Worm (Caenorhabditis elegans): Measurements from ENCODE around the gene srd-42.

Gene srd-42

ce11 chrX:13303357-13303756 lies at the start of gene srd-42:
Gene srd-42 (minus strand): TSS chrX:13303457.
- no peak for TF ChIP-seq nhr-43 (tag; optimal IDR thresholded peaks at IDR 0.05; ENCODE audit: poor library complexity, severe bottlenecking)
- TF ChIP-seq nhr-12 (tag; optimal IDR thresholded peaks at IDR 0.05): no peak
- TF ChIP-seq fos-1 (tag; optimal IDR thresholded peaks at IDR 0.05): no peak
- TF ChIP-seq unc-39 (tag; optimal IDR thresholded peaks at IDR 0.05): no peak
- TF ChIP-seq hmg-11 (tag; optimal IDR thresholded peaks at IDR 0.05): no peak
- no peak for TF ChIP-seq tbx-2 (tag; optimal IDR thresholded peaks at IDR 0.05)
- no peak for TF ChIP-seq skn-1 (tag; optimal IDR thresholded peaks at IDR 0.05)
- no peak for TF ChIP-seq nhr-237 (tag; optimal IDR thresholded peaks at IDR 0.05)

- TF ChIP-seq pha-4 (tag; optimal IDR thresholded peaks at IDR 0.05) (peak; percentile 7), nhr-77 (tag; optimal IDR thresholded peaks at IDR 0.05) (no peak), skn-1 (tag; optimal IDR thresholded peaks at IDR 0.05) (no peak), nhr-43 (tag; optimal IDR thresholded peaks at IDR 0.05; ENCODE audit: poor library complexity, severe bottlenecking) (peak; percentile 7), nhr-28 (tag; optimal IDR thresholded peaks at IDR 0.05) (no peak), pqm-1 (tag; optimal IDR thresholded peaks at IDR 0.05) (peak; percentile 42), nhr-23 (tag; optimal IDR thresholded peaks at IDR 0.05) (no peak), nhr-12 (tag; optimal IDR thresholded peaks at IDR 0.05) (no peak), elt-2 (tag; optimal IDR thresholded peaks at IDR 0.05) (peak; percentile 13), nfya-1 (tag; optimal IDR thresholded peaks at IDR 0.05; ENCODE audit: insufficient read depth) (no peak), daf-12 (tag; optimal IDR thresholded peaks at IDR 0.05) (no peak), lsy-12 (tag; optimal IDR thresholded peaks at IDR 0.05) (no peak), ztf-4 (tag; optimal IDR thresholded peaks at IDR 0.05) (no peak), fkh-10 (GFP tag; optimal IDR thresholded peaks at IDR 0.05) (no peak), nhr-237 (tag; optimal IDR thresholded peaks at IDR 0.05) (no peak), elt-3 (tag; optimal IDR thresholded peaks at IDR 0.05) (no peak), jun-1 (tag; optimal IDR thresholded peaks at IDR 0.05) (no peak), eor-1 (tag; optimal IDR thresholded peaks at IDR 0.05) (no peak), lin-15B (tag; optimal IDR thresholded peaks at IDR 0.05) (no peak), elt-1 (tag; optimal IDR thresholded peaks at IDR 0.05) (no peak), tbx-2 (tag; optimal IDR thresholded peaks at IDR 0.05) (no peak), nhr-67 (tag; optimal IDR thresholded peaks at IDR 0.05) (no peak), mml-1 (tag; optimal IDR thresholded peaks at IDR 0.05) (no peak), hmg-11 (tag; optimal IDR thresholded peaks at IDR 0.05) (no peak), ZK546.5 (tag; optimal IDR thresholded peaks at IDR 0.05) (no peak), lin-39 (tag; optimal IDR thresholded peaks at IDR 0.05) (no peak), unc-39 (tag; optimal IDR thresholded peaks at IDR 0.05) (no peak)
These were observed 48.9 kb upstream of the srd-42 start for ce11 chrX:13352164-13352563.

- TF ChIP-seq skn-1 (tag; optimal IDR thresholded peaks at IDR 0.05) (no peak), ama-1 (optimal IDR thresholded peaks at IDR 0.05) (peak; percentile 61), ZK546.5 (tag; optimal IDR thresholded peaks at IDR 0.05) (no peak), pha-4 (tag; optimal IDR thresholded peaks at IDR 0.05) (peak; percentile 59), elt-3 (tag; optimal IDR thresholded peaks at IDR 0.05) (peak in 1 of 3 experiments; percentile 0), lin-39 (tag; optimal IDR thresholded peaks at IDR 0.05) (peak; percentile 8), nhr-23 (tag; optimal IDR thresholded peaks at IDR 0.05) (peak; percentile 34), nfya-1 (tag; optimal IDR thresholded peaks at IDR 0.05; ENCODE audit: insufficient read depth) (peak; percentile 44), fos-1 (tag; optimal IDR thresholded peaks at IDR 0.05) (no peak), R02D3.7 (tag; optimal IDR thresholded peaks at IDR 0.05) (no peak), pqm-1 (tag; optimal IDR thresholded peaks at IDR 0.05) (peak; percentile 62), ceh-16 (tag; optimal IDR thresholded peaks at IDR 0.05) (no peak), nhr-28 (tag; optimal IDR thresholded peaks at IDR 0.05) (no peak), nhr-43 (tag; optimal IDR thresholded peaks at IDR 0.05; ENCODE audit: poor library complexity, severe bottlenecking) (peak; percentile 73), elt-2 (tag; optimal IDR thresholded peaks at IDR 0.05) (peak; percentile 75), mml-1 (tag; optimal IDR thresholded peaks at IDR 0.05) (peak; percentile 21), nhr-11 (tag; optimal IDR thresholded peaks at IDR 0.05) (peak; percentile 76), nhr-237 (tag; optimal IDR thresholded peaks at IDR 0.05) (no peak)
These were observed 47.8 kb upstream of the srd-42 start, which contains the start of gene mxl-3 for ce11 chrX:13350804-13351747. Gene mxl-3 (minus strand): TSS chrX:13350804.

- TF ChIP-seq ama-1 (optimal IDR thresholded peaks at IDR 0.05) (peak; percentile 78), lin-39 (tag; optimal IDR thresholded peaks at IDR 0.05) (peak; percentile 19), nhr-43 (tag; optimal IDR thresholded peaks at IDR 0.05; ENCODE audit: poor library complexity, severe bottlenecking) (peak; percentile 71), tbx-2 (tag; optimal IDR thresholded peaks at IDR 0.05) (no peak)
These were observed 47.0 kb upstream of the srd-42 start for ce11 chrX:13350123-13350798.
